Worm (Caenorhabditis elegans) whole organism, L2 larva: Measurements from ENCODE around the gene F36H12.4.
"Not testable (repeated sequence)": the region's sequence is repeated elsewhere in the genome, so short reads cannot be mapped to it uniquely, and the experiment has no call there.

ENCODE experiments used
- C34F6.9 ChIP-seq: fragments of 150-350 bp; optimal IDR thresholded peaks from 2 replicates; lab custom pipeline; 2014; ENCODE audit warnings: missing biosample characterization, missing genetic modification characterization
- F13H6.1 ChIP-seq: sonication (generic microtip); optimal IDR thresholded peaks from 2 replicates; lab custom pipeline; 2016; ENCODE audit warnings: missing genetic modification characterization, missing compliant biosample characterization
- Y55F3AM.14 ChIP-seq: fragments of 200-800 bp; sonication (Bioruptor generic); optimal IDR thresholded peaks from 2 replicates; lab custom pipeline; 2018; ENCODE audit warnings: mild to moderate bottlenecking, missing genetic modification characterization, missing compliant biosample characterization
- ZK546.5 ChIP-seq: sonication (generic microtip); optimal IDR thresholded peaks from 2 replicates; lab custom pipeline; 2017; ENCODE audit warnings: missing biosample characterization, missing genetic modification characterization
- alr-1 ChIP-seq: fragments of 150-350 bp; optimal IDR thresholded peaks from 2 replicates; lab custom pipeline; 2014; ENCODE audit warnings: missing biosample characterization, missing genetic modification characterization
- aly-2 ChIP-seq: fragments of 150-350 bp; optimal IDR thresholded peaks from 2 replicates; lab custom pipeline; 2014; ENCODE audit warnings: missing biosample characterization, missing genetic modification characterization
- ama-1 ChIP-seq: fragments of 150-350 bp; optimal IDR thresholded peaks from 2 replicates; lab custom pipeline; 2018; ENCODE audit warnings: inconsistent platforms
- blmp-1 ChIP-seq: sonication (generic microtip); optimal IDR thresholded peaks from 2 replicates; lab custom pipeline; 2017; ENCODE audit warnings: missing genetic modification characterization, mild to moderate bottlenecking, missing compliant biosample characterization, antibody characterized with exemption, moderate library complexity; ENCODE audit not compliant: insufficient read depth
- crh-2 ChIP-seq: sonication (generic microtip); optimal IDR thresholded peaks from 2 replicates; lab custom pipeline; 2017; ENCODE audit warnings: missing biosample characterization, missing genetic modification characterization
- dmd-4 ChIP-seq: sonication (generic microtip); optimal IDR thresholded peaks from 2 replicates; lab custom pipeline; 2017; ENCODE audit warnings: missing biosample characterization, missing genetic modification characterization
- elt-1 ChIP-seq: fragments of 150-350 bp; optimal IDR thresholded peaks from 2 replicates; lab custom pipeline; 2014; ENCODE audit warnings: missing biosample characterization, missing genetic modification characterization
- elt-3 ChIP-seq: sonication (generic microtip); optimal IDR thresholded peaks from 2 replicates; lab custom pipeline; 2017; ENCODE audit warnings: missing biosample characterization, missing genetic modification characterization
- fos-1 ChIP-seq: fragments of 150-350 bp; optimal IDR thresholded peaks from 2 replicates; lab custom pipeline; 2014; ENCODE audit warnings: missing biosample characterization, missing genetic modification characterization
- gmeb-1 ChIP-seq: fragments of 150-350 bp; optimal IDR thresholded peaks from 2 replicates; lab custom pipeline; 2014; ENCODE audit warnings: missing biosample characterization, missing genetic modification characterization
- lin-11 ChIP-seq: fragments of 150-350 bp; sonication (generic microtip); optimal IDR thresholded peaks from 2 replicates; lab custom pipeline; 2014; ENCODE audit warnings: missing biosample characterization, missing genetic modification characterization, inconsistent platforms, mixed read lengths
- lin-13 ChIP-seq: fragments of 150-350 bp; optimal IDR thresholded peaks from 2 replicates; lab custom pipeline; 2014; ENCODE audit warnings: missing biosample characterization, missing genetic modification reagents, missing genetic modification characterization
- lin-39 ChIP-seq: fragments of 150-350 bp; optimal IDR thresholded peaks from 2 replicates; lab custom pipeline; 2014; ENCODE audit warnings: missing biosample characterization, missing genetic modification reagents, missing genetic modification characterization
- lsy-2 ChIP-seq, 2 experiments: fragments of 150-350 bp in 1 of 2; sonication (generic microtip) in 1 of 2; optimal IDR thresholded peaks; 2 replicates each; lab custom pipeline; 2014 to 2017; ENCODE audit warnings: missing biosample characterization in 2 of 2, missing genetic modification characterization in 2 of 2
- mab-5 ChIP-seq: fragments of 150-350 bp; optimal IDR thresholded peaks from 2 replicates; lab custom pipeline; 2014; ENCODE audit warnings: missing biosample characterization, missing genetic modification characterization
- nhr-129 ChIP-seq: fragments of 150-350 bp; optimal IDR thresholded peaks from 2 replicates; lab custom pipeline; 2014; ENCODE audit warnings: missing biosample characterization, missing genetic modification characterization
- nhr-21 ChIP-seq: fragments of 150-350 bp; optimal IDR thresholded peaks from 2 replicates; lab custom pipeline; 2014; ENCODE audit warnings: missing biosample characterization, missing genetic modification characterization
- nhr-237 ChIP-seq: fragments of 150-350 bp; optimal IDR thresholded peaks from 2 replicates; lab custom pipeline; 2014; ENCODE audit warnings: missing biosample characterization, missing genetic modification characterization
- nhr-77 ChIP-seq: fragments of 150-350 bp; optimal IDR thresholded peaks from 2 replicates; lab custom pipeline; 2014; ENCODE audit warnings: missing biosample characterization, missing genetic modification characterization
- sem-4 ChIP-seq: fragments of 150-350 bp; optimal IDR thresholded peaks from 2 replicates; lab custom pipeline; 2014; ENCODE audit warnings: missing biosample characterization, missing genetic modification reagents, missing genetic modification characterization
- sma-3 ChIP-seq: sonication (generic microtip); optimal IDR thresholded peaks from 2 replicates; lab custom pipeline; 2016; ENCODE audit warnings: missing genetic modification reagents, missing genetic modification characterization, missing compliant biosample characterization
- sma-9 ChIP-seq, 2 experiments: fragments of 150-350 bp in 1 of 2; sonication (generic microtip) in 1 of 2; optimal IDR thresholded peaks; 2 replicates each; lab custom pipeline; 2014 to 2016; ENCODE audit warnings: missing genetic modification characterization in 2 of 2, mild to moderate bottlenecking in 1 of 2, missing biosample characterization in 1 of 2, missing compliant biosample characterization in 1 of 2, missing genetic modification reagents in 1 of 2, moderate library complexity in 1 of 2
- snpc-4 ChIP-seq: fragments of 150-350 bp; optimal IDR thresholded peaks from 2 replicates; lab custom pipeline; 2014; ENCODE audit warnings: missing biosample characterization, missing genetic modification characterization
- unc-39 ChIP-seq: fragments of 150-350 bp; optimal IDR thresholded peaks from 2 replicates; lab custom pipeline; 2014; ENCODE audit warnings: missing biosample characterization, missing genetic modification characterization
- unc-55 ChIP-seq: fragments of 150-350 bp; sonication (generic microtip); optimal IDR thresholded peaks from 3 replicates; lab custom pipeline; 2014; ENCODE audit warnings: missing biosample characterization, missing genetic modification reagents, missing genetic modification characterization
- unc-62 ChIP-seq: fragments of 150-350 bp; optimal IDR thresholded peaks from 2 replicates; lab custom pipeline; 2014; ENCODE audit warnings: missing biosample characterization, missing genetic modification reagents, missing genetic modification characterization
- zag-1 ChIP-seq: fragments of 150-350 bp; optimal IDR thresholded peaks from 2 replicates; lab custom pipeline; 2014; ENCODE audit warnings: missing biosample characterization, missing genetic modification characterization
- ztf-11 ChIP-seq: sonication (generic microtip); optimal IDR thresholded peaks from 2 replicates; lab custom pipeline; 2017; ENCODE audit warnings: missing biosample characterization, missing genetic modification characterization

F36H12.4 gene

DNA sequence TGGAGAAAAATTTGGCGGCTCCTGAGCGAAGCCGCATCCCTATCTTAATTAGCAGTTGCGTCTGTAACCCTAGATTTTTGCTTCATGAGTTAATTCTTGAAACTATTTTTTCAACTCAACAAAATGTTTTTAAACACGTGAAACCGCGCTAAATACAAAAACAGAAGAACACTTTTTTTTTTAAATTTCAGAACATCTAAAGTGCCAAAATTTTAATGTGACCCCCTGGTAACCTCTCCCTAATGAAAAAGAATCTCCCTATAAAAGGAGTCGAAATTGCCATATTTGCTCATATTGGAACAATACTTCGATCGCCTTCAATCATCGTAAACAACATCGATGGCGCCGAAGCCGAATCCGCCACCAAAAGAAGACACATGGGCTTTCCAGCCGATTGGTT, 42.4 kb upstream of the F36H12.4 start, which contains the start of gene nsph-4.1:
nsph-4.1 (plus strand) TSS at position 301 of the 400 bp plus-strand sequence.
- TF ChIP-seq lin-13 (GFP tag; lab: Kevin White, UChicago); C34F6.9 (tag; lab: Kevin White, UChicago); aly-2 (tag; lab: Kevin White, UChicago): not testable (repeated sequence)

ce11 chrIV:5228619-5229018, 40.3 kb upstream of the F36H12.4 start, which contains the start of gene thn-6:
TSS of gene thn-6 (plus strand) at chrIV:5228919.
- no peak for TF ChIP-seq C34F6.9 (tag; lab: Kevin White, UChicago)
- TF ChIP-seq unc-55 (GFP tag; lab: Kevin White, UChicago) = no peak
- no peak for TF ChIP-seq lin-39 (tag; lab: Kevin White, UChicago)
- no peak for TF ChIP-seq unc-39 (tag; lab: Kevin White, UChicago)
- no peak for TF ChIP-seq aly-2 (tag; lab: Kevin White, UChicago)
- no peak for TF ChIP-seq nhr-129 (tag; lab: Kevin White, UChicago)
- no peak for TF ChIP-seq sma-3
- TF ChIP-seq zag-1 = no peak
- TF ChIP-seq unc-62 (GFP tag; lab: Kevin White, UChicago) = no peak
- TF ChIP-seq lin-11 (tag; lab: Kevin White, UChicago) = no peak
- no peak for TF ChIP-seq blmp-1 (tag; lab: Kevin White, UChicago)

- TF ChIP-seq blmp-1 (tag; lab: Kevin White, UChicago) = no peak
- no peak for TF ChIP-seq ZK546.5
- no peak for TF ChIP-seq zag-1
- no peak for TF ChIP-seq alr-1 (tag; lab: Kevin White, UChicago)
- TF ChIP-seq nhr-237 = no peak
- no peak for TF ChIP-seq snpc-4
- TF ChIP-seq sem-4 = no peak
- TF ChIP-seq crh-2 = no peak
- TF ChIP-seq aly-2 (tag; lab: Kevin White, UChicago) = no peak
- TF ChIP-seq nhr-77 (tag; lab: Kevin White, UChicago) = no peak
- no peak for TF ChIP-seq elt-3 (tag; lab: Kevin White, UChicago)
- no peak for TF ChIP-seq nhr-21 (tag; lab: Kevin White, UChicago)
- no peak for TF ChIP-seq sma-9 (GFP tag; optimal IDR thresholded peaks at IDR 0.05; lab: Kevin White, UChicago)
- no peak for TF ChIP-seq sma-9 (tag; optimal IDR thresholded peaks at IDR 0.05; lab: Kevin White, UChicago)
- TF ChIP-seq gmeb-1 (tag; lab: Kevin White, UChicago) = no peak
- no peak for TF ChIP-seq elt-1 (tag; lab: Kevin White, UChicago)
- no peak for TF ChIP-seq dmd-4
- TF ChIP-seq ztf-11 = no peak
- no peak for TF ChIP-seq lin-11 (tag; lab: Kevin White, UChicago)
Measured at ce11 chrIV:5230530-5230929, 38.4 kb upstream of the F36H12.4 start, which contains the start of gene thn-5. TSS of gene thn-5 (plus strand) at chrIV:5230830.

DNA sequence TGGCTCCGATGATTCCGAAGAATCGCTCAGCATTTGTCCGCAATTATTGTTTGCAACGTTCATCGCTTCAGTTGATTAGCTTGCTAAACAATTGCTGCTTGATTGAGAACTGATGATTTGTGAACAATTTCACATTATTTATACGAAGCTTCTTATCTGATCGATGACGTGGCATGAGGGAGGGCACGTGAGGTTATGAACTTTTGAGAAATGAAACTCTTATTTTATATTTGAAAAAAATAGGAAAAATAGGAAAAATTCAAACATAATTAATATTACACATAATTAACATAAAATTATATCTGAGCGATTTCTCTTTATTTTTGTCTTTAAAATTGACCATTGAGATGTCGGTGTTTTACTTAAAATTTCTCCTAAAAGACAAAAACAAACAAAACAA, 14.2 kb upstream of the F36H12.4 start, which contains the start of gene F36H12.10:
F36H12.10 (minus strand) TSS at position 101 of the 400 bp plus-strand sequence.
- not testable (repeated sequence) for TF ChIP-seq mab-5; elt-3 (tag; lab: Kevin White, UChicago); Y55F3AM.14

DNA sequence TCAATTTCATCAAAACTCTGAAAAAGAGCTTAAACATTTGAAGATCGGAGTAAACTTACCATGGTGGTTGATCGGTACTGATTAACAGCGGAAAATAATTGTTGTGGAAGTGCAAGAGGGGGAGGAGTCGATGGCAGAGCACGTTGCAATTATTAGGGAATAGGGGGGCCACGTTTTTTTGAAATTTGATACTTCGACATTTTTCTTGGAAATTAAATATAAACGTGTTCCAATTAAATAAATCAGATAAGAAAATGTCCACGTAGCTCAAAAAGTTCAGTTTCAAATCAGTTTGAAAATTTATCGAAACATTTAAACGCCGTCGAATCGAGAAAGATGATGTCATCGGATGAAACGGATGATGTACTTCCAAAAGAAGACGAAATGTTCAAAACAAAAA, 12.2 kb upstream of the F36H12.4 start, which contains the start of gene F36H12.9:
F36H12.9 (plus strand) TSS at position 301 of the 400 bp plus-strand sequence.
- TF ChIP-seq fos-1 (tag; lab: Kevin White, UChicago); F13H6.1; ztf-11: not testable (repeated sequence)

DNA sequence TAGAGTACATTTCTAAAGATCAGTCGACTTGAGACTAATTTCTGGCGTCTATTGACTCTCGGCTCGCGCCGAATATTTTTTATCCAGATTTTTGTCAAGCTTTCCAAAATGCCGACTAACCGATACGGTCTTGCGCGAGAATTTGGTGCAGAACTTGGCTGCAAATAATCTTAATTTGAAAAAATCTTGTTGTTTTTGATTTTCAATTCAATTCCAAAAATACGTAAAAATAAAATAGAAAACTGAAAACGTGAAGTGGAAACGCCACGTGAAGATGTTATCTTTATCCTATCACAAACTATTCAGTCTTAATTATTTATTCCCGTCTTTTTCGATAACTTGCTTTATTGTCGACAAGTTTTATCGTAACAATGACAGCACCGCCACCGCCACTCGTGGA, 10.5 kb upstream of the F36H12.4 start, which contains the start of gene ttbk-2.1:
ttbk-2.1 (plus strand) TSS at position 301 of the 400 bp plus-strand sequence.
- TF ChIP-seq sma-9 (GFP tag; optimal IDR thresholded peaks at IDR 0.05; lab: Kevin White, UChicago); sma-9 (tag; optimal IDR thresholded peaks at IDR 0.05; lab: Kevin White, UChicago); ama-1 (lab: Kevin White, UChicago); lsy-2 (tag; optimal IDR thresholded peaks at IDR 0.05; lab: Kevin White, UChicago): not testable (repeated sequence)
